Fruit fly (Drosophila melanogaster) whole organism, embryonic: ENCODE data around the gene CG34278.
A peak's percentile ranks its signal among the peaks of the same experiment; 100 is the strongest.

ENCODE experiments used
- Adf1 ChIP-seq: fragments of 200-800 bp; sonication (Bioruptor generic); IDR thresholded peaks from 2 replicates; pipeline ENCODE4 v1.3.6; 2022; ENCODE audit warnings: missing biosample characterization, missing genetic modification characterization
- Atf6 ChIP-seq: fragments of 200-800 bp; sonication (Bioruptor generic); IDR thresholded peaks from 2 replicates; pipeline ENCODE4 v1.3.6; 2022; ENCODE audit warnings: missing biosample characterization, missing genetic modification characterization
- Bteb2 ChIP-seq: fragments of 200-800 bp; sonication (Bioruptor generic); optimal IDR thresholded peaks from 2 replicates; lab custom pipeline; 2016; ENCODE audit warnings: missing biosample characterization, missing genetic modification characterization
- CG10366 ChIP-seq: fragments of 200-800 bp; sonication (Bioruptor generic); IDR thresholded peaks from 2 replicates; pipeline ENCODE4 v1.3.6; 2022; ENCODE audit warnings: missing biosample characterization, missing genetic modification characterization
- CG11085 ChIP-seq: fragments of 200-800 bp; sonication (Bioruptor generic); IDR thresholded peaks from 2 replicates; pipeline ENCODE4 v1.3.6; 2022; ENCODE audit warnings: missing biosample characterization, missing genetic modification characterization
- CG12659 ChIP-seq: fragments of 200-800 bp; sonication (Bioruptor generic); optimal IDR thresholded peaks from 3 replicates; lab custom pipeline; 2017; ENCODE audit warnings: mild to moderate bottlenecking, missing biosample characterization, missing genetic modification reagents, missing genetic modification characterization
- CG13287 ChIP-seq: fragments of 200-800 bp; sonication (Bioruptor generic); IDR thresholded peaks from 2 replicates; pipeline ENCODE4 v1.3.6; 2022; ENCODE audit warnings: missing biosample characterization, missing genetic modification characterization; ENCODE audit not compliant: partially characterized antibody
- CG13296 ChIP-seq: fragments of 200-800 bp; sonication (Bioruptor generic); optimal IDR thresholded peaks from 3 replicates; lab custom pipeline; 2018; ENCODE audit warnings: missing biosample characterization, mild to moderate bottlenecking, missing genetic modification characterization
- CG14441 ChIP-seq: fragments of 200-800 bp; sonication (Bioruptor generic); IDR thresholded peaks from 2 replicates; pipeline ENCODE4 v1.3.6; 2022; ENCODE audit warnings: missing biosample characterization, missing genetic modification characterization
- CG1603 ChIP-seq: fragments of 200-800 bp; sonication (Bioruptor generic); optimal IDR thresholded peaks from 2 replicates; lab custom pipeline; 2019; ENCODE audit warnings: missing biosample characterization, mild to moderate bottlenecking, missing genetic modification characterization, moderate library complexity
- CG17385 ChIP-seq: fragments of 200-800 bp; sonication (Bioruptor generic); optimal IDR thresholded peaks from 3 replicates; lab custom pipeline; 2018; ENCODE audit warnings: missing biosample characterization, mild to moderate bottlenecking, missing genetic modification characterization
- CG2116 ChIP-seq: fragments of 200-800 bp; sonication (Bioruptor generic); optimal IDR thresholded peaks from 3 replicates; lab custom pipeline; 2018; ENCODE audit warnings: missing biosample characterization, mild to moderate bottlenecking, missing genetic modification characterization
- CG34224 ChIP-seq: fragments of 200-800 bp; sonication (Bioruptor generic); IDR thresholded peaks from 3 replicates; pipeline ENCODE4 v1.3.6; 2022; ENCODE audit warnings: missing biosample characterization, missing genetic modification characterization; ENCODE audit not compliant: partially characterized antibody
- CG34422 ChIP-seq: fragments of 200-800 bp; sonication (Bioruptor generic); IDR thresholded peaks from 3 replicates; pipeline ENCODE4 v1.3.6; 2022; ENCODE audit warnings: missing biosample characterization, missing genetic modification characterization
- CG4360 ChIP-seq: fragments of 200-800 bp; sonication (Bioruptor generic); IDR thresholded peaks from 2 replicates; pipeline ENCODE4 v1.3.6; 2022; ENCODE audit warnings: missing biosample characterization, missing genetic modification characterization
- CG6654 ChIP-seq: fragments of 200-800 bp; sonication (Bioruptor generic); optimal IDR thresholded peaks from 2 replicates; lab custom pipeline; 2017; ENCODE audit warnings: missing biosample characterization, mild to moderate bottlenecking, missing genetic modification characterization
- CG6854 ChIP-seq: fragments of 200-800 bp; sonication (Bioruptor generic); optimal IDR thresholded peaks from 3 replicates; lab custom pipeline; 2017; ENCODE audit warnings: missing biosample characterization, mild to moderate bottlenecking, missing genetic modification characterization
- CG8359 ChIP-seq: fragments of 200-800 bp; sonication (Bioruptor generic); optimal IDR thresholded peaks from 2 replicates; lab custom pipeline; 2017; ENCODE audit warnings: missing biosample characterization, mild to moderate bottlenecking, missing genetic modification characterization, borderline replicate concordance
- CG8388 ChIP-seq: fragments of 200-800 bp; sonication (Bioruptor generic); optimal IDR thresholded peaks from 2 replicates; lab custom pipeline; 2019; ENCODE audit warnings: missing biosample characterization, mild to moderate bottlenecking, missing genetic modification characterization, moderate library complexity
- CG9727 ChIP-seq: fragments of 200-800 bp; sonication (Bioruptor generic); optimal IDR thresholded peaks from 3 replicates; lab custom pipeline; 2017; ENCODE audit warnings: missing biosample characterization, mild to moderate bottlenecking, missing genetic modification characterization
- CG9817 ChIP-seq: fragments of 200-800 bp; sonication (Bioruptor generic); optimal IDR thresholded peaks from 2 replicates; lab custom pipeline; 2018; ENCODE audit warnings: missing biosample characterization, mild to moderate bottlenecking, missing genetic modification characterization, moderate library complexity
- Dll ChIP-seq: fragments of 200-800 bp; sonication (Bioruptor generic); IDR thresholded peaks from 4 replicates; pipeline ENCODE4 v1.3.6; 2022; ENCODE audit warnings: missing biosample characterization, missing genetic modification characterization; ENCODE audit not compliant: partially characterized antibody
- HmgZ ChIP-seq: fragments of 200-800 bp; sonication (Bioruptor generic); optimal IDR thresholded peaks from 2 replicates; lab custom pipeline; 2018; ENCODE audit warnings: missing biosample characterization, mild to moderate bottlenecking, missing genetic modification characterization
- MBD-R2 ChIP-seq: fragments of 200-800 bp; sonication (Bioruptor generic); IDR thresholded peaks from 2 replicates; pipeline ENCODE4 v1.3.6; 2022; ENCODE audit warnings: missing biosample characterization, missing genetic modification characterization
- Max ChIP-seq: fragments of 200-800 bp; sonication (Bioruptor generic); optimal IDR thresholded peaks from 2 replicates; lab custom pipeline; 2016; ENCODE audit warnings: missing biosample characterization, mild to moderate bottlenecking, missing genetic modification characterization
- Med ChIP-seq: fragments of 200-800 bp; sonication (Bioruptor generic); peaks from one replicate; lab custom pipeline; 2016; ENCODE audit warnings: missing biosample characterization, missing genetic modification characterization, mild to moderate bottlenecking, inconsistent platforms, moderate library complexity
- Myb ChIP-seq: fragments of 200-800 bp; sonication (Bioruptor generic); optimal IDR thresholded peaks from 2 replicates; lab custom pipeline; 2016; ENCODE audit warnings: missing biosample characterization, missing genetic modification characterization
- Scr ChIP-seq: fragments of 200-800 bp; sonication (Bioruptor generic); IDR thresholded peaks from 2 replicates; pipeline ENCODE4 v1.3.6; 2022; ENCODE audit warnings: missing biosample characterization, missing genetic modification characterization; ENCODE audit not compliant: partially characterized antibody
- ash1 ChIP-seq: fragments of 200-800 bp; sonication (Bioruptor generic); optimal IDR thresholded peaks from 2 replicates; lab custom pipeline; 2018; ENCODE audit warnings: missing biosample characterization, mild to moderate bottlenecking, missing genetic modification characterization
- caup ChIP-seq: fragments of 200-800 bp; sonication (Bioruptor generic); optimal IDR thresholded peaks from 3 replicates; lab custom pipeline; 2017; ENCODE audit warnings: missing biosample characterization, mild to moderate bottlenecking, missing genetic modification characterization, moderate library complexity; ENCODE audit not compliant: severe bottlenecking
- cg ChIP-seq: fragments of 200-800 bp; sonication (Bioruptor generic); optimal IDR thresholded peaks from 3 replicates; lab custom pipeline; 2019; ENCODE audit warnings: missing biosample characterization, mild to moderate bottlenecking, missing genetic modification characterization, moderate library complexity
- crp ChIP-seq, 2 experiments: fragments of 200-800 bp; sonication (Bioruptor generic); optimal IDR thresholded peaks; 2 replicates in 1 of 2; 3 replicates in 1 of 2; lab custom pipeline; 2017; ENCODE audit warnings: missing biosample characterization in 2 of 2, missing genetic modification characterization in 2 of 2, mild to moderate bottlenecking in 1 of 2, moderate library complexity in 1 of 2
- emc ChIP-seq: fragments of 200-800 bp; sonication (Bioruptor generic); optimal IDR thresholded peaks from 2 replicates; lab custom pipeline; 2016; ENCODE audit warnings: missing biosample characterization, missing genetic modification characterization
- hbn ChIP-seq: fragments of 200-800 bp; sonication (Bioruptor generic); IDR thresholded peaks from 2 replicates; pipeline ENCODE4 v1.3.6; 2022; ENCODE audit warnings: missing biosample characterization, missing genetic modification characterization; ENCODE audit not compliant: partially characterized antibody
- kni ChIP-seq: fragments of 200-800 bp; sonication (Bioruptor generic); optimal IDR thresholded peaks from 3 replicates; lab custom pipeline; 2017; ENCODE audit warnings: mild to moderate bottlenecking, missing biosample characterization, missing genetic modification reagents, missing genetic modification characterization
- lab ChIP-seq: fragments of 200-800 bp; sonication (Bioruptor generic); optimal IDR thresholded peaks from 3 replicates; lab custom pipeline; 2017; ENCODE audit warnings: missing biosample characterization, missing genetic modification characterization, mild to moderate bottlenecking, moderate library complexity, missing genetic modification reagents
- lbe ChIP-seq: fragments of 200-800 bp; sonication (Bioruptor generic); optimal IDR thresholded peaks from 2 replicates; lab custom pipeline; 2016; ENCODE audit warnings: missing biosample characterization, mild to moderate bottlenecking, missing genetic modification characterization
- lov ChIP-seq, 2 experiments: fragments of 200-800 bp in 1 of 2; fragments of >200 bp in 1 of 2; sonication (Bioruptor generic) in 1 of 2; IDR thresholded peaks in 1 of 2; optimal IDR thresholded peaks in 1 of 2; 2 replicates in 1 of 2; 3 replicates in 1 of 2; pipeline versions ENCODE4 v1.3.6 to Lab custom; 2017 to 2022; ENCODE audit warnings: missing biosample characterization in 1 of 2, missing genetic modification characterization in 1 of 2
- nom ChIP-seq: fragments of 200-800 bp; sonication (Bioruptor generic); optimal IDR thresholded peaks from 2 replicates; lab custom pipeline; 2017; ENCODE audit warnings: missing biosample characterization, missing genetic modification characterization, mild to moderate bottlenecking, moderate library complexity, missing genetic modification reagents
- pan ChIP-seq, 4 experiments: fragments of >200 bp in 3 of 4; fragments of 200-800 bp in 1 of 4; sonication (Bioruptor generic) in 1 of 4; optimal IDR thresholded peaks in 3 of 4; IDR thresholded peaks in 1 of 4; 2 replicates each; pipeline versions ENCODE4 v1.3.6 to Lab custom; 2017 to 2022; ENCODE audit warnings: missing biosample characterization in 2 of 4, missing genetic modification characterization in 2 of 4, mixed read lengths in 1 of 4
- pho ChIP-seq: fragments of 200-800 bp; sonication (Bioruptor generic); optimal IDR thresholded peaks from 2 replicates; lab custom pipeline; 2016; ENCODE audit warnings: missing biosample characterization, missing genetic modification characterization
- pros ChIP-seq: fragments of 200-800 bp; sonication (Bioruptor generic); optimal IDR thresholded peaks from 3 replicates; lab custom pipeline; 2019; ENCODE audit warnings: missing biosample characterization, mild to moderate bottlenecking, missing genetic modification characterization, moderate library complexity
- rib ChIP-seq: fragments of 200-800 bp; sonication (Bioruptor generic); IDR thresholded peaks from 2 replicates; pipeline ENCODE4 v1.3.6; 2022; ENCODE audit warnings: missing biosample characterization, missing genetic modification characterization
- sob ChIP-seq: fragments of 200-800 bp; sonication (Bioruptor generic); IDR thresholded peaks from 2 replicates; pipeline ENCODE4 v1.3.6; 2022; ENCODE audit warnings: missing biosample characterization, missing genetic modification characterization
- tna ChIP-seq: fragments of 200-800 bp; sonication (Bioruptor generic); IDR thresholded peaks from 2 replicates; pipeline ENCODE4 v1.3.6; 2022; ENCODE audit warnings: missing biosample characterization, missing genetic modification characterization; ENCODE audit not compliant: partially characterized antibody
- yki ChIP-seq: fragments of >200 bp; optimal IDR thresholded peaks from 3 replicates; lab custom pipeline; 2018
- zen ChIP-seq: fragments of 200-800 bp; sonication (Bioruptor generic); optimal IDR thresholded peaks from 3 replicates; lab custom pipeline; 2018; ENCODE audit warnings: missing biosample characterization, mild to moderate bottlenecking, missing genetic modification characterization, moderate library complexity

Gene CG34278

DNA sequence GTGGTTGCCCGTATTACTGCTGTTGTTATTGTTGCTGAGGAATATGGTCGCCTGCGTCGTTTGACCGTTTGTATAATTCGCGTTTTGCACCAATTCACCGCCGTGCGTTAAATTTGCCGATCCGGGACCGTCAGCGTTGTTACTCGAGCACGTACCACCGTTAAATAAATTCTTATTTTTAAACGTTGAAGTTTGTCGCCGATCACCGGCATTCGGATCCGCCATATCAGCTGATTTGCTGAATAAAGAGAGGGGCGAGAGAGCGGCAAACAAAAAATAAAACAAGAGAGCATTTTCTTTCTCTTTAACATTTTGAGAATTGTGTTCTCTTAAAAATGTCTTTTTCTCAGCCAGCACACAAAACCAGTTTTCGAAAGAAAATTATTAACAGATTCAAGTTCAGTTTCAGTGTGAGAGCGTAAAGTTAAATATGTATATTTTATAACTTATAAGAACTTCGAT lies 1.3 kb upstream of the CG34278 start (continued):
- TF ChIP-seq HmgZ (tag; lab: Kevin White, UChicago) (peak; percentile 14), Adf1 (peak; percentile 22; the same call in 1 of the 2 replicates), nom (GFP tag; lab: Kevin White, UChicago) (peak; percentile 41), Bteb2 (no peak), lov (optimal IDR thresholded peaks at IDR 0.05; lab: Kevin White, UChicago) (no peak), lov (GFP tag; IDR thresholded peaks at IDR 0.05; lab: Robert Waterston, UW) (no peak), sob (GFP tag; lab: Robert Waterston, UW) (0 out of 2 replicates have a peak, but pooled peaks have one; percentile 13), rib (GFP tag; lab: Robert Waterston, UW) (peak; percentile 44; the same call in 1 of the 2 replicates), CG8359 (GFP tag; lab: Kevin White, UChicago) (peak; percentile 7), Dll (GFP tag; lab: Robert Waterston, UW) (no peak), CG6854 (GFP tag; lab: Kevin White, UChicago) (peak; percentile 11), zen (tag; lab: Kevin White, UChicago) (no peak), CG12659 (GFP tag; lab: Kevin White, UChicago) (peak; percentile 36), CG6654 (GFP tag; lab: Kevin White, UChicago) (no peak), Max (no peak), CG13296 (GFP tag; lab: Kevin White, UChicago) (peak; percentile 18), lbe (GFP tag; lab: Kevin White, UChicago) (peak; percentile 62), hbn (GFP tag; lab: Robert Waterston, UW) (peak; percentile 48; the same call in 1 of the 2 replicates), CG9817 (tag; lab: Kevin White, UChicago) (no peak), MBD-R2 (peak; percentile 29; the same call in 1 of the 2 replicates), CG34224 (GFP tag; lab: Robert Waterston, UW) (peak; percentile 49), CG9727 (no peak), CG13287 (GFP tag; lab: Robert Waterston, UW) (peak; percentile 60), Myb (GFP tag; lab: Kevin White, UChicago) (peak; percentile 41), Med (peak; percentile 90), emc (GFP tag; lab: Kevin White, UChicago) (no peak), Scr (GFP tag; lab: Robert Waterston, UW) (peak; percentile 21; the same call in 1 of the 2 replicates), crp (GFP tag; optimal IDR thresholded peaks at IDR 0.05; lab: Kevin White, UChicago) (peak in 1 of 2 experiments; percentile 70), CG1603 (no peak), kni (GFP tag; lab: Kevin White, UChicago) (peak; percentile 43), cg (GFP tag; lab: Kevin White, UChicago) (peak; percentile 43), CG4360 (GFP tag; lab: Robert Waterston, UW) (peak; percentile 62; the same call in 1 of the 2 replicates), pan (optimal IDR thresholded peaks at IDR 0.05; lab: Kevin White, UChicago) (no peak), pan (GFP tag; optimal IDR thresholded peaks at IDR 0.05 in 1 of 2, IDR thresholded peaks at IDR 0.05 in 1 of 2) (peak in 1 of 2 experiments; percentile 18), caup (GFP tag; lab: Kevin White, UChicago) (peak; percentile 15), ash1 (GFP tag; lab: Kevin White, UChicago) (peak; percentile 7), CG10366 (GFP tag; lab: Robert Waterston, UW) (no peak), CG2116 (GFP tag; lab: Kevin White, UChicago) (no peak), CG8388 (no peak), CG11085 (GFP tag; lab: Robert Waterston, UW) (0 out of 2 replicates have a peak, but pooled peaks have one; percentile 22), CG17385 (GFP tag; lab: Kevin White, UChicago) (peak; percentile 33), CG34422 (GFP tag; lab: Robert Waterston, UW) (peak; percentile 56; the same call in 1 of the 3 replicates), pros (GFP tag; lab: Kevin White, UChicago) (peak; percentile 68), lab (peak; percentile 36), CG14441 (peak; percentile 23; the same call in 1 of the 2 replicates), tna (GFP tag; lab: Robert Waterston, UW) (0 out of 2 replicates have a peak, but pooled peaks have one; percentile 21), pho (GFP tag; lab: Kevin White, UChicago) (no peak), Atf6 (peak; percentile 32; the same call in 1 of the 2 replicates), yki (peak; percentile 57)
